Fruit fly (Drosophila melanogaster) whole organism, embryonic: Measurements from ENCODE around the gene Dap160.

Experiments used
- Atf3 ChIP-seq: fragments of 200-800 bp; sonication (Bioruptor generic); optimal IDR thresholded peaks from 3 replicates; lab custom pipeline; 2016; ENCODE audit warnings: missing biosample characterization, missing genetic modification characterization
- BtbVII ChIP-seq: fragments of 200-800 bp; sonication (Bioruptor generic); optimal IDR thresholded peaks from 3 replicates; lab custom pipeline; 2017; ENCODE audit warnings: missing biosample characterization, mild to moderate bottlenecking, missing genetic modification characterization
- CG10431 ChIP-seq: fragments of 200-800 bp; sonication (Bioruptor generic); optimal IDR thresholded peaks from 3 replicates; lab custom pipeline; 2018; ENCODE audit warnings: missing biosample characterization, mild to moderate bottlenecking, missing genetic modification characterization
- CG10959 ChIP-seq: fragments of 200-800 bp; sonication (Bioruptor generic); IDR thresholded peaks from 2 replicates; pipeline ENCODE4 v1.3.6; 2022; ENCODE audit warnings: missing biosample characterization, missing genetic modification characterization
- CG12071 ChIP-seq: fragments of 200-800 bp; sonication (Bioruptor generic); optimal IDR thresholded peaks from 3 replicates; lab custom pipeline; 2018; ENCODE audit warnings: missing biosample characterization, mild to moderate bottlenecking, missing genetic modification characterization
- CG12155 ChIP-seq: fragments of 200-800 bp; sonication (Bioruptor generic); optimal IDR thresholded peaks from 3 replicates; lab custom pipeline; 2016; ENCODE audit warnings: missing biosample characterization, missing genetic modification characterization
- CG12659 ChIP-seq: fragments of 200-800 bp; sonication (Bioruptor generic); optimal IDR thresholded peaks from 3 replicates; lab custom pipeline; 2017; ENCODE audit warnings: mild to moderate bottlenecking, missing biosample characterization, missing genetic modification reagents, missing genetic modification characterization
- CG13123 ChIP-seq: fragments of 200-800 bp; sonication (Bioruptor generic); optimal IDR thresholded peaks from 2 replicates; lab custom pipeline; 2016; ENCODE audit warnings: missing biosample characterization, missing genetic modification characterization
- CG15696 ChIP-seq: fragments of 200-800 bp; sonication (Bioruptor generic); optimal IDR thresholded peaks from 2 replicates; lab custom pipeline; 2019; ENCODE audit warnings: missing biosample characterization, mild to moderate bottlenecking, missing genetic modification characterization, moderate library complexity
- CG17385 ChIP-seq: fragments of 200-800 bp; sonication (Bioruptor generic); optimal IDR thresholded peaks from 3 replicates; lab custom pipeline; 2018; ENCODE audit warnings: missing biosample characterization, mild to moderate bottlenecking, missing genetic modification characterization
- CG17829 ChIP-seq: fragments of 200-800 bp; optimal IDR thresholded peaks from 2 replicates; lab custom pipeline; 2019; ENCODE audit warnings: missing biosample characterization, mild to moderate bottlenecking, missing genetic modification characterization, moderate library complexity
- CG2678 ChIP-seq: fragments of 200-800 bp; sonication (Bioruptor generic); optimal IDR thresholded peaks from 3 replicates; lab custom pipeline; 2019; ENCODE audit warnings: missing biosample characterization, mild to moderate bottlenecking, missing genetic modification characterization, moderate library complexity
- CG2889 ChIP-seq: fragments of 200-800 bp; sonication (Bioruptor generic); IDR thresholded peaks from 3 replicates; pipeline ENCODE4 v1.3.6; 2022; ENCODE audit warnings: missing biosample characterization, missing genetic modification characterization
- CG30403 ChIP-seq: fragments of 200-800 bp; sonication (Bioruptor generic); optimal IDR thresholded peaks from 3 replicates; lab custom pipeline; 2016; ENCODE audit warnings: missing biosample characterization, missing genetic modification characterization
- CG30431 ChIP-seq: fragments of 200-800 bp; sonication (Bioruptor generic); optimal IDR thresholded peaks from 2 replicates; lab custom pipeline; 2017; ENCODE audit warnings: missing biosample characterization, missing genetic modification characterization
- CG3726 ChIP-seq: fragments of 200-800 bp; sonication (Bioruptor generic); IDR thresholded peaks from 3 replicates; pipeline ENCODE4, ENCODE4 v1.3.6; 2022; ENCODE audit warnings: missing biosample characterization, missing genetic modification characterization
- CG42726 ChIP-seq: fragments of 200-800 bp; sonication (Bioruptor generic); IDR thresholded peaks from 2 replicates; pipeline ENCODE4 v1.3.6; 2022; ENCODE audit warnings: missing biosample characterization, missing genetic modification characterization; ENCODE audit not compliant: partially characterized antibody
- CG4360 ChIP-seq: fragments of 200-800 bp; sonication (Bioruptor generic); IDR thresholded peaks from 2 replicates; pipeline ENCODE4 v1.3.6; 2022; ENCODE audit warnings: missing biosample characterization, missing genetic modification characterization
- CG8359 ChIP-seq: fragments of 200-800 bp; sonication (Bioruptor generic); optimal IDR thresholded peaks from 2 replicates; lab custom pipeline; 2017; ENCODE audit warnings: missing biosample characterization, mild to moderate bottlenecking, missing genetic modification characterization, borderline replicate concordance
- Dad ChIP-seq: fragments of 200-800 bp; sonication (Bioruptor generic); optimal IDR thresholded peaks from 3 replicates; lab custom pipeline; 2016; ENCODE audit warnings: missing biosample characterization, missing genetic modification characterization
- Dek ChIP-seq: fragments of 200-800 bp; sonication (Bioruptor generic); optimal IDR thresholded peaks from 3 replicates; lab custom pipeline; 2019; ENCODE audit warnings: missing biosample characterization, mild to moderate bottlenecking, missing genetic modification characterization, moderate library complexity
- Hey ChIP-seq: fragments of 200-800 bp; sonication (Bioruptor generic); optimal IDR thresholded peaks from 3 replicates; lab custom pipeline; 2018; ENCODE audit warnings: missing biosample characterization, mild to moderate bottlenecking, missing genetic modification characterization
- Mad ChIP-seq: fragments of 200-800 bp; sonication (Bioruptor generic); optimal IDR thresholded peaks from 2 replicates; lab custom pipeline; 2016; ENCODE audit warnings: missing biosample characterization, missing genetic modification characterization
- Neu2 ChIP-seq: fragments of 200-800 bp; sonication (Bioruptor generic); optimal IDR thresholded peaks from 3 replicates; lab custom pipeline; 2016; ENCODE audit warnings: missing biosample characterization, missing genetic modification characterization, borderline replicate concordance
- Opbp ChIP-seq: fragments of 200-800 bp; sonication (Bioruptor generic); IDR thresholded peaks from 3 replicates; pipeline ENCODE4 v1.3.6; 2022; ENCODE audit warnings: missing biosample characterization, missing genetic modification characterization; ENCODE audit not compliant: partially characterized antibody
- cas ChIP-seq: fragments of 200-800 bp; sonication (Bioruptor generic); IDR thresholded peaks from 2 replicates; pipeline ENCODE4 v1.3.6; 2022; ENCODE audit warnings: missing biosample characterization, missing genetic modification characterization
- cwo ChIP-seq: fragments of 200-800 bp; sonication (Bioruptor generic); optimal IDR thresholded peaks from 3 replicates; lab custom pipeline; 2017; ENCODE audit warnings: missing biosample characterization, missing genetic modification characterization, mild to moderate bottlenecking, moderate library complexity, missing genetic modification reagents
- da ChIP-seq: fragments of 200-800 bp; sonication (Bioruptor generic); optimal IDR thresholded peaks from 2 replicates; lab custom pipeline; 2016; ENCODE audit warnings: missing biosample characterization, missing genetic modification characterization
- dm ChIP-seq: fragments of 200-800 bp; sonication (Bioruptor generic); optimal IDR thresholded peaks from 3 replicates; lab custom pipeline; 2016; ENCODE audit warnings: missing biosample characterization, missing genetic modification characterization
- eve ChIP-seq, 2 experiments: fragments of >200 bp; optimal IDR thresholded peaks; 2 replicates each; lab custom pipeline; 2017; ENCODE audit warnings: missing biosample characterization in 2 of 2, missing genetic modification characterization in 2 of 2
- eyg ChIP-seq: fragments of 200-800 bp; sonication (Bioruptor generic); optimal IDR thresholded peaks from 3 replicates; lab custom pipeline; 2016; ENCODE audit warnings: missing biosample characterization, missing genetic modification characterization
- ftz-f1 ChIP-seq: fragments of 200-800 bp; sonication (Bioruptor generic); optimal IDR thresholded peaks from 2 replicates; lab custom pipeline; 2016; ENCODE audit warnings: missing biosample characterization, missing genetic modification characterization
- ham ChIP-seq: fragments of 200-800 bp; sonication (Bioruptor generic); IDR thresholded peaks from 2 replicates; pipeline ENCODE4 v1.3.6; 2022; ENCODE audit warnings: missing biosample characterization, missing genetic modification characterization
- hkb ChIP-seq, 2 experiments: fragments of 200-800 bp in 1 of 2; fragments of >200 bp in 1 of 2; sonication (Bioruptor generic) in 1 of 2; IDR thresholded peaks in 1 of 2; optimal IDR thresholded peaks in 1 of 2; 2 replicates each; pipeline versions ENCODE4 v1.3.6 to Lab custom; 2017 to 2022; ENCODE audit warnings: missing biosample characterization in 1 of 2, missing genetic modification characterization in 1 of 2
- ind ChIP-seq: fragments of 200-800 bp; sonication (Bioruptor generic); optimal IDR thresholded peaks from 3 replicates; lab custom pipeline; 2016; ENCODE audit warnings: missing biosample characterization, missing genetic modification characterization
- kah ChIP-seq: fragments of 200-800 bp; sonication (Bioruptor generic); optimal IDR thresholded peaks from 2 replicates; lab custom pipeline; 2018; ENCODE audit warnings: missing biosample characterization, mild to moderate bottlenecking, missing genetic modification characterization
- kay ChIP-seq: fragments of 200-800 bp; sonication (Bioruptor generic); optimal IDR thresholded peaks from 2 replicates; lab custom pipeline; 2016; ENCODE audit warnings: missing biosample characterization, missing genetic modification characterization
- klu ChIP-seq: fragments of 200-800 bp; sonication (Bioruptor generic); IDR thresholded peaks from 2 replicates; pipeline ENCODE4 v1.3.6; 2022; ENCODE audit warnings: missing biosample characterization, missing genetic modification characterization
- kni ChIP-seq: fragments of 200-800 bp; sonication (Bioruptor generic); optimal IDR thresholded peaks from 3 replicates; lab custom pipeline; 2017; ENCODE audit warnings: mild to moderate bottlenecking, missing biosample characterization, missing genetic modification reagents, missing genetic modification characterization
- mld ChIP-seq: fragments of 200-800 bp; sonication (Bioruptor generic); IDR thresholded peaks from 3 replicates; pipeline ENCODE4 v1.3.6; 2022; ENCODE audit warnings: missing biosample characterization, missing genetic modification characterization; ENCODE audit not compliant: partially characterized antibody
- nau ChIP-seq: fragments of 200-800 bp; sonication (Bioruptor generic); optimal IDR thresholded peaks from 3 replicates; lab custom pipeline; 2017; ENCODE audit warnings: missing biosample characterization, mild to moderate bottlenecking, missing genetic modification characterization, missing genetic modification reagents
- sc ChIP-seq, 3 experiments: fragments of >200 bp in 2 of 3; fragments of 200-800 bp in 1 of 3; sonication (Bioruptor generic) in 1 of 3; optimal IDR thresholded peaks; 2 replicates in 2 of 3; 3 replicates in 1 of 3; lab custom pipeline; 2017; ENCODE audit warnings: mild to moderate bottlenecking in 1 of 3, missing biosample characterization in 1 of 3, missing genetic modification characterization in 1 of 3, missing genetic modification reagents in 1 of 3
- schlank ChIP-seq: fragments of 200-800 bp; sonication (Bioruptor generic); optimal IDR thresholded peaks from 2 replicates; lab custom pipeline; 2018; ENCODE audit warnings: missing biosample characterization, mild to moderate bottlenecking, missing genetic modification characterization
- sens ChIP-seq: fragments of 200-800 bp; sonication (Bioruptor generic); peaks from one replicate; lab custom pipeline; 2016; ENCODE audit warnings: missing biosample characterization, missing genetic modification characterization
- tap ChIP-seq: fragments of 200-800 bp; optimal IDR thresholded peaks from 3 replicates; lab custom pipeline; 2019; ENCODE audit warnings: missing biosample characterization, mild to moderate bottlenecking, missing genetic modification characterization, moderate library complexity
- tio ChIP-seq: fragments of 200-800 bp; sonication (Bioruptor generic); optimal IDR thresholded peaks from 2 replicates; lab custom pipeline; 2017; ENCODE audit warnings: missing biosample characterization, missing genetic modification characterization, inconsistent platforms
- trem ChIP-seq: fragments of 200-800 bp; optimal IDR thresholded peaks from 3 replicates; lab custom pipeline; 2019; ENCODE audit warnings: missing biosample characterization, mild to moderate bottlenecking, missing genetic modification characterization, moderate library complexity
- vfl ChIP-seq: fragments of 200-800 bp; sonication (Bioruptor generic); optimal IDR thresholded peaks from 2 replicates; lab custom pipeline; 2016; ENCODE audit warnings: missing biosample characterization, missing genetic modification characterization
- vnd ChIP-seq: fragments of 200-800 bp; sonication (Bioruptor generic); IDR thresholded peaks from 3 replicates; pipeline ENCODE4 v1.3.6; 2022; ENCODE audit warnings: missing biosample characterization, missing genetic modification characterization; ENCODE audit not compliant: partially characterized antibody

The Dap160 gene

DNA sequence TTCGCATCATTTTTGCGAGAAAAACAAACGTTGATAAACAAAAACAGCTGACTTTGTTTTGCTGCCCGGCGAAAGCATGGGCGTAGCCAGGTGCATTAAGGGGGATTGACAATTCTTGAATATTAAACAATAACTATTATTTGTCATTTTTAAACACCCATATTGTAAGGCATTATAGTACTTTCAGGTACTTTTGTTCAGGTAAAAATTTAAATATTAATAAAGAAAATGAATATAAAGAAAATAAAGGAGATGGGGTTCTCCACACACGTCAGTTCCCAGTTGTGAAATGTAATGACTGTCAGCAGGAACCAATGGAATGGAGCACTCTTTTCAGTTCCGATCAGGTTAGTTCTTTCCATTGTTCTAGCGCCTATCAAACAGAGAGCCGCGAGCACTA lies 16.4 kb upstream of the Dap160 start, which contains the start of the genes Coq3 and Pld3 (continued):
- no peak for TF ChIP-seq sc (optimal IDR thresholded peaks at IDR 0.05; lab: Kevin White, UChicago)
- peak; percentile 67 for TF ChIP-seq sc (GFP tag; optimal IDR thresholded peaks at IDR 0.05; lab: Kevin White, UChicago)
- TF ChIP-seq hkb (optimal IDR thresholded peaks at IDR 0.05; lab: Kevin White, UChicago): no peak
- peak; percentile 88 for TF ChIP-seq hkb (GFP tag; IDR thresholded peaks at IDR 0.05; lab: Robert Waterston, UW)
- TF ChIP-seq CG10959: peak; percentile 46
- TF ChIP-seq CG8359 (GFP tag; lab: Kevin White, UChicago): peak; percentile 64
- peak; percentile 40 for TF ChIP-seq eyg (GFP tag; lab: Kevin White, UChicago)
- peak; percentile 89 for TF ChIP-seq ind
- no peak for TF ChIP-seq Hey (tag; lab: Kevin White, UChicago)
- peak; percentile 58 for TF ChIP-seq Atf3 (GFP tag; lab: Kevin White, UChicago)
- TF ChIP-seq Mad (GFP tag; lab: Kevin White, UChicago): peak; percentile 80
- TF ChIP-seq kay (GFP tag; lab: Kevin White, UChicago): peak; percentile 66
- peak; percentile 88 for TF ChIP-seq CG17829 (tag; lab: Kevin White, UChicago)
- 0 out of 3 replicates have a peak, but pooled peaks have one; percentile 57 for TF ChIP-seq CG3726
- TF ChIP-seq CG12155: peak; percentile 88
- no peak for TF ChIP-seq nau (GFP tag; lab: Kevin White, UChicago)
- TF ChIP-seq CG15696: peak; percentile 77
- peak; percentile 64 for TF ChIP-seq CG12071 (GFP tag; lab: Kevin White, UChicago)
- peak; percentile 74 for TF ChIP-seq vfl (GFP tag; lab: Kevin White, UChicago)
- peak; percentile 64 for TF ChIP-seq CG30431 (GFP tag; lab: Kevin White, UChicago)
- no peak for TF ChIP-seq vnd (GFP tag; lab: Robert Waterston, UW)
- TF ChIP-seq CG12659: peak; percentile 84
- peak; percentile 77 for TF ChIP-seq tio
- TF ChIP-seq Dad (GFP tag; lab: Kevin White, UChicago): peak; percentile 15
- peak; percentile 6 for TF ChIP-seq CG10431
- TF ChIP-seq Dek (tag; lab: Kevin White, UChicago): peak; percentile 73
- TF ChIP-seq trem (tag; lab: Kevin White, UChicago): peak; percentile 70
- no peak for TF ChIP-seq ham
- TF ChIP-seq cas (GFP tag; lab: Robert Waterston, UW): no peak
- peak; percentile 80 for TF ChIP-seq cwo (GFP tag; lab: Kevin White, UChicago)
- peak; percentile 57 for TF ChIP-seq CG13123 (GFP tag; lab: Kevin White, UChicago)
- TF ChIP-seq ftz-f1: no peak
- TF ChIP-seq tap: peak; percentile 72
- peak; percentile 70 for TF ChIP-seq schlank (tag; lab: Kevin White, UChicago)
- TF ChIP-seq CG17385 (GFP tag; lab: Kevin White, UChicago): peak; percentile 74
- TF ChIP-seq BtbVII (GFP tag; lab: Kevin White, UChicago): peak; percentile 80
- TF ChIP-seq dm (GFP tag; lab: Kevin White, UChicago): no peak
- no peak for TF ChIP-seq mld (GFP tag; lab: Robert Waterston, UW)
- TF ChIP-seq CG2889 (GFP tag; lab: Robert Waterston, UW): peak; percentile 75; the same call in 2 of the 3 replicates
- peak; percentile 88 for TF ChIP-seq CG30403
- TF ChIP-seq CG2678: peak; percentile 90
- TF ChIP-seq da (GFP tag; lab: Kevin White, UChicago): peak; percentile 8
- TF ChIP-seq kni (GFP tag; lab: Kevin White, UChicago): no peak
- TF ChIP-seq kah (GFP tag; lab: Kevin White, UChicago): peak; percentile 40
- peak; percentile 44; the same call in 1 of the 2 replicates for TF ChIP-seq klu (GFP tag; lab: Robert Waterston, UW)
- TF ChIP-seq Neu2 (GFP tag; lab: Kevin White, UChicago): no peak
- no peak for TF ChIP-seq Opbp (GFP tag; lab: Robert Waterston, UW)
- TF ChIP-seq CG42726 (GFP tag; lab: Robert Waterston, UW): no peak
- peak; percentile 96 for TF ChIP-seq sens
- no peak for TF ChIP-seq eve (GFP tag; optimal IDR thresholded peaks at IDR 0.05; lab: Kevin White, UChicago)
- peak; percentile 56; the same call in 1 of the 2 replicates for TF ChIP-seq CG4360 (GFP tag; lab: Robert Waterston, UW)
